Worm (Caenorhabditis elegans): ENCODE measurements around the gene col-104.

- TF ChIP-seq mdl-1 (tag; optimal IDR thresholded peaks at IDR 0.05): no peak
- no peak for TF ChIP-seq lin-13 (GFP tag; optimal IDR thresholded peaks at IDR 0.05)
- no peak for TF ChIP-seq lin-15B (tag; optimal IDR thresholded peaks at IDR 0.05)
- TF ChIP-seq rnt-1 (tag; optimal IDR thresholded peaks at IDR 0.05): peak; percentile 73
- TF ChIP-seq aha-1 (tag; optimal IDR thresholded peaks at IDR 0.05): no peak
These were observed 6.6 kb upstream of the col-104 start for ce11 chrIV:1361616-1362228.
